Worm (Caenorhabditis elegans): ENCODE data around the gene C36C9.4.

The C36C9.4 gene

DNA sequence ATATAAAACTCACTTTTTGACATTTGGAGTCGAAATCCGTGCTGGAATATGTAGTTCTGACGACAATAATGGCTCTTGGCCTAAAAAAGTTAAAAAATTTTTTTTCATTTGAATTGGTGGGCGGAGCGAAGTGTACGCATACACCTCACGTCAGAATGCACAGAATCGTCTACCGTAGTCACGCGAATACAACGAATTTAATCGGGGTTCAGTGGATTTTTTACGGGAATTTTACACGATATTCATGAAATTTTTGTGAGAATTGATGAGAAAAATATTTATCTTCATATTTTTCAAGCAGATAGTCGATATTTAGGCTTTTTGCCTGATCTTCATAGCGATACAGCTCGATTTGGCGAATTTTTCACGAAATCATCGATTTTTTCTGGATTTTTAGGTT lies 28.0 kb downstream of the C36C9.4 start, which contains the start of gene R09H3.3:
TSS of gene R09H3.3 (minus strand) at position 101 of the 400 bp plus-strand sequence.
- TF ChIP-seq efl-1 (optimal IDR thresholded peaks at IDR 0.05) (no peak), efl-1 (GFP tag; optimal IDR thresholded peaks at IDR 0.05 in 1 of 2) (peak in 1 of 2 experiments; percentile 29), mef-2 (tag; optimal IDR thresholded peaks at IDR 0.05) (no peak)

DNA sequence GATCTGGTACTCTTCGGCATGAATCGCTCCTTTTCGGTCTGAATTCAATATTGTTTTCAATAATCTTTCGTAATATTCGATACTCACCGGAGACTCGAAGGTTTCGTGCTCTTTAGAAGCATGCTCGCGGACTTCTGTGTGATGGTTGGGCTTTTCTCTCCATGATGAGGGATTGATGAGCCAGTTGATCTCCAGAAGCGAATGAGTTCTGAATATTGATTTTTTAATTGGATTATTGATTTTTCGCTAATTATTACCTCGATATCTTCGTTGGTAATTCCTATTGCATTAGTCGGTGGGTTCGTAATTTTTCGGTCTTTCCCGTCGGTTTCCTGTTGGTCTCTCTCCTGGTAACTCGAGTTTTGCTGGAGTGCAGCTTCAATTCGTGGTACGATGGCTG lies 29.7 kb downstream of the C36C9.4 start:
- TF ChIP-seq efl-1 (optimal IDR thresholded peaks at IDR 0.05), result no peak
- TF ChIP-seq efl-1 (GFP tag; optimal IDR thresholded peaks at IDR 0.05 in 1 of 2), result peak in 1 of 2 experiments; percentile 33
- TF ChIP-seq zip-4 (GFP tag; optimal IDR thresholded peaks at IDR 0.05), result no peak
- TF ChIP-seq grh-1 (GFP tag; IDR thresholded peaks at IDR 0.05), result no peak

DNA sequence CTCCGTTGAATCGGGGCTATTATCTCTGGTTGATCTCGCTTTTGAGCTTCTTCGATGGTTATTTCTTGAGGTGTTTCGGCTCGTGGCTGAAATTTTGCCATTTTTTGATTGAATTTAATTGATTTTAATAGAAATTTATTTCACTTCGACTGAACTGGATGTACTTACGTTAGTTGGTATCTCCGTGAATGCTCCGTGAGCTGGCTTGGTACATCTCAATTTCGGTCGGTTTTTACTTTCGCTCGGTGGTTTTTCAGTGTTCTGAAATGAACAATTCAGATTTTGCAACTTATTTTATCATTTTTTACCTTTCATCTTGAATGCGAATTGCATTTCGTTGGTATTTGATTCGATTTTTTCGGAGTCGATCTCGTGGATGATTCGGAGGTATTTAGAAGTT lies 31.9 kb downstream of the C36C9.4 start, which contains the start of gene R09H3.2:
TSS of gene R09H3.2 (minus strand) at position 101 of the 400 bp plus-strand sequence.
- no peak for TF ChIP-seq ztf-11 (tag; optimal IDR thresholded peaks at IDR 0.05)
- TF ChIP-seq ces-1 (GFP tag; optimal IDR thresholded peaks at IDR 0.05), result no peak
- TF ChIP-seq egl-13 (tag; optimal IDR thresholded peaks at IDR 0.05), result no peak
- no peak for TF ChIP-seq nhr-76 (tag; optimal IDR thresholded peaks at IDR 0.05)
- no peak for TF ChIP-seq efl-1 (optimal IDR thresholded peaks at IDR 0.05)
- TF ChIP-seq efl-1 (GFP tag; optimal IDR thresholded peaks at IDR 0.05 in 1 of 2), result peak in 1 of 2 experiments; percentile 5
- TF ChIP-seq isw-1 (GFP tag; IDR thresholded peaks at IDR 0.05), result no peak
- no peak for TF ChIP-seq mep-1 (tag; optimal IDR thresholded peaks at IDR 0.05)

DNA sequence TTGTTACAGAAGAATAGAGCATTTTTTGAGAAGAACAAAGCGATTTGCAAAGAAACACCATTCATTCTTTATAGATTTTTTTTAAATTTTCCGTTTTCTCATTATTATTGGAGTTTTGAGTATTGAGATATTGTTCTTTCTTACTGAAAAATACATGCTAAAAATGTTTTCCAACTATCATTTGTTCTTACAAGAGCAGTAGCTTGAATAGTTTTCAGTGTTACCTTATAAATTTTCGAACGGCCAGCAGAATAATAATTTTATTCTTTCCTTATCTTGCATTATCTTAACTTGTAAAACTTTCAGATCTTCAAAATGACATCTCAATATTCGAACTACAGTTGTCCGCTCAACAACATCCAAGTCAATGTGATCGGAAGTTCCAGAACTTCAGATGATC lies 41.6 kb downstream of the C36C9.4 start, which contains the start of gene tbx-32:
TSS of gene tbx-32 (plus strand) at position 301 of the 400 bp plus-strand sequence.
- no peak for TF ChIP-seq unc-62 (GFP tag; optimal IDR thresholded peaks at IDR 0.05)
- TF ChIP-seq rnt-1 (tag; optimal IDR thresholded peaks at IDR 0.05), result no peak
- TF ChIP-seq nhr-71 (tag; optimal IDR thresholded peaks at IDR 0.05), result no peak
- no peak for TF ChIP-seq nhr-77 (tag; optimal IDR thresholded peaks at IDR 0.05)
- TF ChIP-seq hlh-4 (tag; optimal IDR thresholded peaks at IDR 0.05), result no peak
- no peak for TF ChIP-seq lsy-2 (tag; optimal IDR thresholded peaks at IDR 0.05)
- no peak for TF ChIP-seq vab-15 (tag; optimal IDR thresholded peaks at IDR 0.05)
- no peak for TF ChIP-seq ceh-63 (GFP tag; optimal IDR thresholded peaks at IDR 0.05)
- TF ChIP-seq irx-1 (tag; optimal IDR thresholded peaks at IDR 0.05), result no peak
- no peak for TF ChIP-seq isw-1 (GFP tag; IDR thresholded peaks at IDR 0.05)

- no peak for TF ChIP-seq F16B12.6 (tag; optimal IDR thresholded peaks at IDR 0.05)
- no peak for TF ChIP-seq fkh-8 (tag; optimal IDR thresholded peaks at IDR 0.05)
- no peak for TF ChIP-seq elt-2 (tag; optimal IDR thresholded peaks at IDR 0.05)
- TF ChIP-seq unc-130 (tag; optimal IDR thresholded peaks at IDR 0.05), result no peak
Measured at ce11 chrX:1654146-1654545, 42.6 kb downstream of the C36C9.4 start, which contains the start of gene ZK380.6. TSS of gene ZK380.6 (plus strand) at chrX:1654446.

DNA sequence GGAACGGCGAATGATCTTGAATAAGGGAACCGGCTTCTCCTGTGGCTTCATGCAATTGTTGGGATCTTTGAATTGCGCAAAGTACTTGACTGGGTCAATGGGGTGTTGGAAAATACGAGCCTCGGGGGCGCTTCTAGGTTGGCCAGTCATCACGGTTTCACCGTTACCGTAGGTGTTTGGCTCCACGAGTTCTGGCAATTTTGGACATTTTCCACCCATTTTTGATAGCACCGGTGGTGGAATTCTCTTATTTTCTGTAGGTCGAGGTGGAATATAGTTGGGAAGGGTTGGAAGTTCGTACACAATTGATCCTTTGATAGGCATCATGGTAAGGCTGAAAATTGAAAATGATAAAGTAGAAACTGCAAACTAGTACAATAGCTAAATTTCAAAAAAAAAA lies 45.1 kb downstream of the C36C9.4 start, which contains the start of gene ZK380.4:
TSS of gene ZK380.4 (minus strand) at position 327 of the 400 bp plus-strand sequence.
- no peak for TF ChIP-seq elt-2 (tag; optimal IDR thresholded peaks at IDR 0.05)
- TF ChIP-seq snpc-4 (tag; optimal IDR thresholded peaks at IDR 0.05), result no peak
- TF ChIP-seq unc-98 (GFP tag; IDR thresholded peaks at IDR 0.05), result no peak
- TF ChIP-seq egl-27 (tag; optimal IDR thresholded peaks at IDR 0.05), result no peak
- no peak for TF ChIP-seq ets-5 (GFP tag; IDR thresholded peaks at IDR 0.05)
- no peak for TF ChIP-seq nhr-90 (tag; optimal IDR thresholded peaks at IDR 0.05; ENCODE audit: poor library complexity)
- TF ChIP-seq ces-1 (GFP tag; optimal IDR thresholded peaks at IDR 0.05), result no peak
- no peak for TF ChIP-seq jun-1 (tag; optimal IDR thresholded peaks at IDR 0.05)
- TF ChIP-seq hlh-17 (GFP tag; optimal IDR thresholded peaks at IDR 0.05; ENCODE audit: borderline replicate concordance), result no peak
- TF ChIP-seq rnt-1 (tag; optimal IDR thresholded peaks at IDR 0.05), result no peak
- no peak for TF ChIP-seq egl-13 (tag; optimal IDR thresholded peaks at IDR 0.05)
- TF ChIP-seq nhr-20 (tag; optimal IDR thresholded peaks at IDR 0.05), result no peak
- TF ChIP-seq pqm-1 (tag; optimal IDR thresholded peaks at IDR 0.05), result no peak
- no peak for TF ChIP-seq nhr-85 (tag)
- TF ChIP-seq nhr-237 (tag; optimal IDR thresholded peaks at IDR 0.05), result no peak
- no peak for TF ChIP-seq ceh-88 (GFP tag; IDR thresholded peaks at IDR 0.05)

All from whole organism, L1 larva.